Worm (Caenorhabditis elegans) whole organism, young adult: ENCODE measurements around the gene K07E1.1.

Experiments
- F57A8.1 ChIP-seq: fragments of 200-800 bp; sonication (Bioruptor generic); optimal IDR thresholded peaks from 2 replicates; lab custom pipeline; 2018; ENCODE audit warnings: mild to moderate bottlenecking, missing genetic modification characterization, moderate library complexity, missing compliant biosample characterization
- ceh-27 ChIP-seq: fragments of 200-800 bp; sonication (Bioruptor generic); optimal IDR thresholded peaks from 2 replicates; lab custom pipeline; 2018; ENCODE audit warnings: mild to moderate bottlenecking, missing genetic modification characterization, moderate library complexity, missing compliant biosample characterization
- fkh-3 ChIP-seq: sonication (generic microtip); optimal IDR thresholded peaks from 2 replicates; lab custom pipeline; 2016; ENCODE audit warnings: mild to moderate bottlenecking, missing genetic modification characterization, missing compliant biosample characterization
- him-1 ChIP-seq: sonication (generic microtip); optimal IDR thresholded peaks from 2 replicates; lab custom pipeline; 2016; ENCODE audit warnings: missing genotype, missing genetic modification reagents, missing genetic modification characterization, missing compliant biosample characterization
- madf-8 ChIP-seq: fragments of 200-800 bp; sonication (Bioruptor generic); conservative IDR thresholded peaks from 2 replicates; pipeline ENCODE4 v1.3.6; 2022; ENCODE audit warnings: missing genetic modification reagents, missing genetic modification characterization, missing compliant biosample characterization
- mcd-1 ChIP-seq: fragments of 200-800 bp; sonication (Bioruptor generic); IDR thresholded peaks from 2 replicates; pipeline ENCODE4 v1.3.6; 2022; ENCODE audit warnings: missing genetic modification reagents, missing genetic modification characterization, missing compliant biosample characterization
- nfya-2 ChIP-seq: fragments of 200-800 bp; sonication (Bioruptor generic); IDR thresholded peaks from 2 replicates; pipeline ENCODE4 v1.3.6; 2022; ENCODE audit warnings: missing genetic modification reagents, missing genetic modification characterization, missing compliant biosample characterization
- nhr-120 ChIP-seq: fragments of 200-800 bp; sonication (Bioruptor generic); IDR thresholded peaks from 2 replicates; pipeline ENCODE4 v1.3.6; 2022; ENCODE audit warnings: missing genetic modification characterization, missing compliant biosample characterization
- unc-130 ChIP-seq: sonication (generic microtip); optimal IDR thresholded peaks from 2 replicates; lab custom pipeline; 2016; ENCODE audit warnings: missing genetic modification reagents, missing genetic modification characterization, missing compliant biosample characterization
- ztf-25 ChIP-seq: fragments of 200-800 bp; sonication (Bioruptor generic); IDR thresholded peaks from 2 replicates; pipeline ENCODE4 v1.3.6; 2022; ENCODE audit warnings: missing genetic modification reagents, missing genetic modification characterization, missing compliant biosample characterization
- ztf-26 ChIP-seq: sonication (generic microtip); optimal IDR thresholded peaks from 2 replicates; lab custom pipeline; 2017; ENCODE audit warnings: missing genetic modification characterization, missing compliant biosample characterization

ce11 chrII:4505097-4505626 is 45.7 kb upstream of the K07E1.1 start, which contains the start of gene camt-1:
- TF ChIP-seq nfya-2 (GFP tag; lab: Robert Waterston, UW) (no peak), ceh-27 (no peak), unc-130 (GFP tag; lab: Kevin White, UChicago) (no peak), nhr-120 (GFP tag; lab: Robert Waterston, UW) (no peak), madf-8 (GFP tag; lab: Robert Waterston, UW) (no peak), ztf-26 (no peak), F57A8.1 (GFP tag; lab: Kevin White, UChicago) (no peak), ztf-25 (GFP tag; lab: Robert Waterston, UW) (no peak), mcd-1 (GFP tag; lab: Robert Waterston, UW) (no peak), fkh-3 (tag; lab: Kevin White, UChicago) (no peak), him-1 (tag; lab: Kevin White, UChicago) (no peak)
